Fruit fly (Drosophila melanogaster) whole organism, embryonic: ENCODE results near the gene Doc1.

Experiments
- CG11398 ChIP-seq: fragments of 200-800 bp; sonication (Bioruptor generic); optimal IDR thresholded peaks from 2 replicates; lab custom pipeline; 2016; ENCODE audit warnings: missing biosample characterization, missing genetic modification characterization
- CG12391 ChIP-seq: fragments of 200-800 bp; sonication (Bioruptor generic); optimal IDR thresholded peaks from 3 replicates; lab custom pipeline; 2018; ENCODE audit warnings: missing biosample characterization, mild to moderate bottlenecking, missing genetic modification characterization, moderate library complexity
- CG12769 ChIP-seq: fragments of 200-800 bp; sonication (Bioruptor generic); optimal IDR thresholded peaks from 2 replicates; lab custom pipeline; 2019; ENCODE audit warnings: missing biosample characterization, mild to moderate bottlenecking, missing genetic modification characterization, moderate library complexity
- CG13123 ChIP-seq: fragments of 200-800 bp; sonication (Bioruptor generic); optimal IDR thresholded peaks from 2 replicates; lab custom pipeline; 2016; ENCODE audit warnings: missing biosample characterization, missing genetic modification characterization
- CG14710 ChIP-seq: fragments of 200-800 bp; sonication (Bioruptor generic); optimal IDR thresholded peaks from 3 replicates; lab custom pipeline; 2019; ENCODE audit warnings: missing biosample characterization, mild to moderate bottlenecking, missing genetic modification characterization, moderate library complexity
- CG16813 ChIP-seq: fragments of 200-800 bp; sonication (Bioruptor generic); IDR thresholded peaks from 3 replicates; pipeline ENCODE4 v1.3.6; 2022; ENCODE audit warnings: missing biosample characterization, missing genetic modification characterization; ENCODE audit not compliant: partially characterized antibody
- CG16815 ChIP-seq: fragments of 200-800 bp; sonication (Bioruptor generic); optimal IDR thresholded peaks from 3 replicates; lab custom pipeline; 2017; ENCODE audit warnings: missing biosample characterization, mild to moderate bottlenecking, missing genetic modification characterization
- CG17568 ChIP-seq: fragments of 200-800 bp; sonication (Bioruptor generic); optimal IDR thresholded peaks from 2 replicates; lab custom pipeline; 2018; ENCODE audit warnings: missing biosample characterization, mild to moderate bottlenecking, missing genetic modification characterization, moderate library complexity
- CG17802 ChIP-seq: fragments of 200-800 bp; sonication (Bioruptor generic); optimal IDR thresholded peaks from 2 replicates; lab custom pipeline; 2018; ENCODE audit warnings: missing biosample characterization, mild to moderate bottlenecking, missing genetic modification characterization, moderate library complexity
- CG1832 ChIP-seq: fragments of 200-800 bp; sonication (Bioruptor generic); optimal IDR thresholded peaks from 2 replicates; lab custom pipeline; 2017; ENCODE audit warnings: missing biosample characterization, mild to moderate bottlenecking, missing genetic modification characterization, inconsistent platforms
- CG18764 ChIP-seq: fragments of 200-800 bp; sonication (Bioruptor generic); optimal IDR thresholded peaks from 3 replicates; lab custom pipeline; 2016; ENCODE audit warnings: missing biosample characterization, missing genetic modification characterization
- CG30431 ChIP-seq: fragments of 200-800 bp; sonication (Bioruptor generic); optimal IDR thresholded peaks from 2 replicates; lab custom pipeline; 2017; ENCODE audit warnings: missing biosample characterization, missing genetic modification characterization
- CG31441 ChIP-seq: fragments of 200-800 bp; sonication (Bioruptor generic); IDR thresholded peaks from 2 replicates; pipeline ENCODE4 v1.3.6; 2022; ENCODE audit warnings: missing biosample characterization, missing genetic modification characterization
- CG4360 ChIP-seq: fragments of 200-800 bp; sonication (Bioruptor generic); IDR thresholded peaks from 2 replicates; pipeline ENCODE4 v1.3.6; 2022; ENCODE audit warnings: missing biosample characterization, missing genetic modification characterization
- Chrac-16 ChIP-seq: fragments of 200-800 bp; sonication (Bioruptor generic); optimal IDR thresholded peaks from 3 replicates; lab custom pipeline; 2016; ENCODE audit warnings: missing biosample characterization, missing genetic modification characterization
- CrebB ChIP-seq: fragments of 200-800 bp; sonication (Bioruptor generic); optimal IDR thresholded peaks from 3 replicates; lab custom pipeline; 2018; ENCODE audit warnings: missing biosample characterization, mild to moderate bottlenecking, missing genetic modification characterization
- Dek ChIP-seq: fragments of 200-800 bp; sonication (Bioruptor generic); optimal IDR thresholded peaks from 3 replicates; lab custom pipeline; 2019; ENCODE audit warnings: missing biosample characterization, mild to moderate bottlenecking, missing genetic modification characterization, moderate library complexity
- Gug ChIP-seq: fragments of 200-800 bp; sonication (Bioruptor generic); IDR thresholded peaks from 4 replicates; pipeline ENCODE4 v1.3.6; 2022; ENCODE audit warnings: missing biosample characterization, missing genetic modification characterization
- HLH3B ChIP-seq: fragments of 200-800 bp; sonication (Bioruptor generic); IDR thresholded peaks from 2 replicates; pipeline ENCODE4 v1.3.6; 2022; ENCODE audit warnings: missing biosample characterization, missing genetic modification characterization
- Lim3 ChIP-seq: fragments of 200-800 bp; sonication (Bioruptor generic); IDR thresholded peaks from 2 replicates; pipeline ENCODE4 v1.3.6; 2022; ENCODE audit warnings: missing biosample characterization, missing genetic modification characterization
- Med ChIP-seq: fragments of 200-800 bp; sonication (Bioruptor generic); peaks from one replicate; lab custom pipeline; 2016; ENCODE audit warnings: missing biosample characterization, missing genetic modification characterization, mild to moderate bottlenecking, inconsistent platforms, moderate library complexity
- Meics ChIP-seq: fragments of 200-800 bp; sonication (Bioruptor generic); optimal IDR thresholded peaks from 2 replicates; lab custom pipeline; 2017; ENCODE audit warnings: missing biosample characterization, mild to moderate bottlenecking, missing genetic modification characterization
- Oli ChIP-seq: fragments of 200-800 bp; sonication (Bioruptor generic); optimal IDR thresholded peaks from 2 replicates; lab custom pipeline; 2018; ENCODE audit warnings: missing biosample characterization, mild to moderate bottlenecking, missing genetic modification characterization, moderate library complexity
- PHDP ChIP-seq: fragments of 200-800 bp; sonication (Bioruptor generic); optimal IDR thresholded peaks from 3 replicates; lab custom pipeline; 2018; ENCODE audit warnings: missing biosample characterization, mild to moderate bottlenecking, missing genetic modification characterization, moderate library complexity
- Pdp1 ChIP-seq, 2 experiments: fragments of 200-800 bp; sonication (Bioruptor generic); optimal IDR thresholded peaks; 3 replicates each; lab custom pipeline; 2016; ENCODE audit warnings: missing biosample characterization in 2 of 2, missing genetic modification characterization in 2 of 2, mild to moderate bottlenecking in 1 of 2, moderate library complexity in 1 of 2
- Sox102F ChIP-seq: fragments of 200-800 bp; sonication (Bioruptor generic); optimal IDR thresholded peaks from 2 replicates; lab custom pipeline; 2018; ENCODE audit warnings: missing biosample characterization, mild to moderate bottlenecking, missing genetic modification characterization, moderate library complexity
- Ssrp ChIP-seq: fragments of 200-800 bp; sonication (Bioruptor generic); optimal IDR thresholded peaks from 2 replicates; lab custom pipeline; 2018; ENCODE audit warnings: missing biosample characterization, mild to moderate bottlenecking, missing genetic modification characterization, moderate library complexity
- Usf ChIP-seq: fragments of 200-800 bp; sonication (Bioruptor generic); optimal IDR thresholded peaks from 2 replicates; lab custom pipeline; 2017; ENCODE audit warnings: missing genotype, missing biosample characterization, missing genetic modification characterization
- YL-1 ChIP-seq: fragments of 200-800 bp; sonication (Bioruptor generic); optimal IDR thresholded peaks from 3 replicates; lab custom pipeline; 2017; ENCODE audit warnings: missing biosample characterization, mild to moderate bottlenecking, missing genetic modification characterization
- bowl ChIP-seq: fragments of 200-800 bp; sonication (Bioruptor generic); IDR thresholded peaks from 2 replicates; pipeline ENCODE4 v1.3.6; 2022; ENCODE audit warnings: missing biosample characterization, missing genetic modification characterization
- chinmo ChIP-seq: fragments of 200-800 bp; sonication (Bioruptor generic); IDR thresholded peaks from 4 replicates; pipeline ENCODE4 v1.3.6; 2022; ENCODE audit warnings: missing biosample characterization, missing genetic modification characterization; ENCODE audit not compliant: partially characterized antibody
- dimm ChIP-seq: fragments of 200-800 bp; sonication (Bioruptor generic); IDR thresholded peaks from 2 replicates; pipeline ENCODE4 v1.3.6; 2022; ENCODE audit warnings: missing biosample characterization, missing genetic modification characterization
- emc ChIP-seq: fragments of 200-800 bp; sonication (Bioruptor generic); optimal IDR thresholded peaks from 2 replicates; lab custom pipeline; 2016; ENCODE audit warnings: missing biosample characterization, missing genetic modification characterization
- esg ChIP-seq: fragments of 200-800 bp; sonication (Bioruptor generic); conservative IDR thresholded peaks from 2 replicates; pipeline ENCODE4 v1.3.6; 2022; ENCODE audit warnings: missing biosample characterization, missing genetic modification characterization
- gem ChIP-seq: fragments of 200-800 bp; sonication (Bioruptor generic); optimal IDR thresholded peaks from 2 replicates; lab custom pipeline; 2019; ENCODE audit warnings: missing biosample characterization, mild to moderate bottlenecking, missing genetic modification characterization, moderate library complexity
- gfzf ChIP-seq: fragments of 200-800 bp; sonication (Bioruptor generic); optimal IDR thresholded peaks from 2 replicates; lab custom pipeline; 2016; ENCODE audit warnings: missing biosample characterization, mild to moderate bottlenecking, missing genetic modification characterization, moderate library complexity
- grau ChIP-seq: fragments of 200-800 bp; optimal IDR thresholded peaks from 3 replicates; lab custom pipeline; 2019; ENCODE audit warnings: missing biosample characterization, mild to moderate bottlenecking, missing genetic modification characterization, moderate library complexity
- lab ChIP-seq: fragments of 200-800 bp; sonication (Bioruptor generic); optimal IDR thresholded peaks from 3 replicates; lab custom pipeline; 2017; ENCODE audit warnings: missing biosample characterization, missing genetic modification characterization, mild to moderate bottlenecking, moderate library complexity, missing genetic modification reagents
- mam ChIP-seq: fragments of 200-800 bp; sonication (Bioruptor generic); optimal IDR thresholded peaks from 3 replicates; lab custom pipeline; 2016; ENCODE audit warnings: missing biosample characterization, missing genetic modification characterization
- nerfin-1 ChIP-seq: fragments of 200-800 bp; sonication (Bioruptor generic); optimal IDR thresholded peaks from 3 replicates; lab custom pipeline; 2019; ENCODE audit warnings: missing biosample characterization, mild to moderate bottlenecking, missing genetic modification characterization, moderate library complexity
- pan ChIP-seq, 4 experiments: fragments of >200 bp in 3 of 4; fragments of 200-800 bp in 1 of 4; sonication (Bioruptor generic) in 1 of 4; optimal IDR thresholded peaks in 3 of 4; IDR thresholded peaks in 1 of 4; 2 replicates each; pipeline versions ENCODE4 v1.3.6 to Lab custom; 2017 to 2022; ENCODE audit warnings: missing biosample characterization in 2 of 4, missing genetic modification characterization in 2 of 4, mixed read lengths in 1 of 4
- pfk ChIP-seq: fragments of 200-800 bp; sonication (Bioruptor generic); optimal IDR thresholded peaks from 2 replicates; lab custom pipeline; 2018; ENCODE audit warnings: missing biosample characterization, mild to moderate bottlenecking, missing genetic modification characterization, moderate library complexity
- run ChIP-seq: fragments of 200-800 bp; sonication (Bioruptor generic); optimal IDR thresholded peaks from 3 replicates; lab custom pipeline; 2018; ENCODE audit warnings: missing biosample characterization, mild to moderate bottlenecking, missing genetic modification characterization
- slbo ChIP-seq: fragments of 200-800 bp; sonication (Bioruptor generic); IDR thresholded peaks from 2 replicates; pipeline ENCODE4 v1.3.6; 2022; ENCODE audit warnings: missing biosample characterization, missing genetic modification characterization
- sqz ChIP-seq: fragments of 200-800 bp; sonication (Bioruptor generic); optimal IDR thresholded peaks from 3 replicates; lab custom pipeline; 2018; ENCODE audit warnings: missing biosample characterization, mild to moderate bottlenecking, missing genetic modification characterization
- ttk ChIP-seq: fragments of 200-800 bp; sonication (Bioruptor generic); IDR thresholded peaks from 2 replicates; pipeline ENCODE4 v2.1.2; 2022; ENCODE audit warnings: missing biosample characterization, missing genetic modification characterization
- zen ChIP-seq: fragments of 200-800 bp; sonication (Bioruptor generic); optimal IDR thresholded peaks from 3 replicates; lab custom pipeline; 2018; ENCODE audit warnings: missing biosample characterization, mild to moderate bottlenecking, missing genetic modification characterization, moderate library complexity
- zfh2 ChIP-seq: fragments of 200-800 bp; sonication (Bioruptor generic); optimal IDR thresholded peaks from 2 replicates; lab custom pipeline; 2016; ENCODE audit warnings: missing biosample characterization, missing genetic modification characterization

The Doc1 gene

DNA sequence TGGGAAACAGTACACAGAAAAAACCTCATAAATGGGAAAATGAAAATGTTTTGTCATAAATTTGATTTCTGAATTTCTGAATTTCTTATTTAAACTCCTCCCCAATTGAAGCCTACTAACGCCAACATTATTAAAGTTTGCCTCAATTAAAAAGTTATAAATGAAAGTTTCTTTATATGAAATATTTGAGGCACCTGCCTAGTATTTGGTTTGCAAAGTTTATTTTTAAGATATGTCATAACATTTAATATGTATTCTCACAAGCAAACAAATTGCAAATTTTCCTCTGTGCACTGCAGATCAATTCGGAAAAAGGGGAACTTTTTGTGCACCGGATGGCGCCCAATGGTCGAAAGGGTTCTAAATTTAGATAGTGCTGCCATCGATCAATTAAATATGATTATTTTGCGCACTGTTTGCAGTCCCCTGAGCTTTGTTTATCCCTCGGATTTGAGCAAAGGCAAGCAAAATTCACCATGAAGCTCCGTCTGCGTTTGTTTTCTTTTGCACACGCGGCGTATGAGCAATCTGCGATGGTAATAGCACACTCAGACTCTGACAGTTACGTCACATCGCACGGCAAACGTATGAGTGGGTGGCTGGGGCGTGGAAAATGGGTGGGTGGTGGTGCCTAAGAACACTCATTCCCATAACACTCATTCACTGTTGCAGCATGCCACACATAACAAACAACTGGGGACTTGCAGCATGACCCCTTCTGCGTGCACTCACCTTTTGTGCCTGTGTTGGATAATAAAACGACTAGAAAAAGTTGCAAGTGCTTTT lies 24.0 kb downstream of the Doc1 start (continued):
- TF ChIP-seq YL-1 (GFP tag; lab: Kevin White, UChicago), result no peak
- no peak for TF ChIP-seq pan (optimal IDR thresholded peaks at IDR 0.05; lab: Kevin White, UChicago)
- no peak for TF ChIP-seq pan (GFP tag; optimal IDR thresholded peaks at IDR 0.05 in 1 of 2, IDR thresholded peaks at IDR 0.05 in 1 of 2)
- TF ChIP-seq Med (GFP tag; lab: Kevin White, UChicago), result peak; percentile 12
- TF ChIP-seq Lim3 (GFP tag; lab: Robert Waterston, UW), result no peak
- TF ChIP-seq gfzf (GFP tag; lab: Kevin White, UChicago), result no peak
- TF ChIP-seq CG30431, result no peak
- TF ChIP-seq Dek, result no peak
- peak in 1 of 2 experiments; percentile 71 for TF ChIP-seq Pdp1 (GFP tag; optimal IDR thresholded peaks at IDR 0.05; lab: Kevin White, UChicago)
- no peak for TF ChIP-seq CG4360 (GFP tag; lab: Robert Waterston, UW)
- TF ChIP-seq zen (tag; lab: Kevin White, UChicago), result no peak
- TF ChIP-seq CG11398 (GFP tag; lab: Kevin White, UChicago), result no peak
- no peak for TF ChIP-seq CG13123 (GFP tag; lab: Kevin White, UChicago)
- TF ChIP-seq mam (GFP tag; lab: Kevin White, UChicago), result peak; percentile 12
- TF ChIP-seq Oli (tag; lab: Kevin White, UChicago), result peak; percentile 8
- no peak for TF ChIP-seq CG17568 (GFP tag; lab: Kevin White, UChicago)
- no peak for TF ChIP-seq CrebB (tag; lab: Kevin White, UChicago)
- no peak for TF ChIP-seq CG17802 (tag; lab: Kevin White, UChicago)
- TF ChIP-seq CG18764 (GFP tag; lab: Kevin White, UChicago), result no peak
- TF ChIP-seq bowl (GFP tag; lab: Robert Waterston, UW), result no peak
- peak; percentile 42 for TF ChIP-seq gem (tag; lab: Kevin White, UChicago)
- no peak for TF ChIP-seq CG14710 (tag; lab: Kevin White, UChicago)
- TF ChIP-seq emc (GFP tag; lab: Kevin White, UChicago), result no peak
- TF ChIP-seq Meics, result peak; percentile 2
- no peak for TF ChIP-seq CG16815 (GFP tag; lab: Kevin White, UChicago)
- TF ChIP-seq CG1832, result no peak
- no peak for TF ChIP-seq Gug (GFP tag; lab: Robert Waterston, UW)
- TF ChIP-seq run (tag; lab: Kevin White, UChicago), result no peak
- no peak for TF ChIP-seq esg (GFP tag; lab: Robert Waterston, UW)
- TF ChIP-seq chinmo (GFP tag; lab: Robert Waterston, UW), result 0 out of 4 replicates have a peak, but pooled peaks have one; percentile 37
- no peak for TF ChIP-seq sqz (GFP tag; lab: Kevin White, UChicago)
- TF ChIP-seq Sox102F, result peak; percentile 25
- TF ChIP-seq Ssrp (tag; lab: Kevin White, UChicago), result no peak
- TF ChIP-seq Chrac-16 (GFP tag; lab: Kevin White, UChicago), result no peak
- TF ChIP-seq slbo (GFP tag; lab: Robert Waterston, UW), result peak; percentile 33; the same call in 1 of the 2 replicates
- no peak for TF ChIP-seq ttk (GFP tag; lab: Robert Waterston, UW)
- TF ChIP-seq nerfin-1 (tag; lab: Kevin White, UChicago), result no peak
- no peak for TF ChIP-seq lab (GFP tag; lab: Kevin White, UChicago)
- peak; percentile 18 for TF ChIP-seq PHDP (tag; lab: Kevin White, UChicago)
- no peak for TF ChIP-seq Usf
- TF ChIP-seq grau (tag; lab: Kevin White, UChicago), result peak; percentile 34
- TF ChIP-seq zfh2 (GFP tag; lab: Kevin White, UChicago), result peak; percentile 12
- peak; percentile 26 for TF ChIP-seq CG12391
- TF ChIP-seq CG31441 (GFP tag; lab: Robert Waterston, UW), result 0 out of 2 replicates have a peak, but pooled peaks have one; percentile 17
- no peak for TF ChIP-seq CG16813
- TF ChIP-seq CG12769 (tag; lab: Kevin White, UChicago), result no peak
- no peak for TF ChIP-seq dimm (GFP tag; lab: Robert Waterston, UW)
- no peak for TF ChIP-seq pfk (GFP tag; lab: Kevin White, UChicago)
- TF ChIP-seq HLH3B (GFP tag; lab: Robert Waterston, UW), result no peak
